Fruit fly (Drosophila melanogaster) whole organism, embryonic: ENCODE measurements around the gene Tasp1.

ENCODE experiments used
- CG10366 ChIP-seq: fragments of 200-800 bp; sonication (Bioruptor generic); IDR thresholded peaks from 2 replicates; pipeline ENCODE4 v1.3.6; 2022; ENCODE audit warnings: missing biosample characterization, missing genetic modification characterization
- CG10462 ChIP-seq: fragments of 200-800 bp; sonication (Bioruptor generic); optimal IDR thresholded peaks from 2 replicates; lab custom pipeline; 2016; ENCODE audit warnings: missing biosample characterization, missing genetic modification characterization
- CG10565 ChIP-seq: fragments of 200-800 bp; sonication (Bioruptor generic); optimal IDR thresholded peaks from 3 replicates; lab custom pipeline; 2016; ENCODE audit warnings: missing biosample characterization, mild to moderate bottlenecking, missing genetic modification characterization
- CG11695 ChIP-seq: fragments of 200-800 bp; sonication (Bioruptor generic); IDR thresholded peaks from 3 replicates; pipeline ENCODE4 v1.3.6; 2022; ENCODE audit warnings: missing biosample characterization, missing genetic modification characterization
- CG13775 ChIP-seq: fragments of 200-800 bp; sonication (Bioruptor generic); optimal IDR thresholded peaks from 3 replicates; lab custom pipeline; 2017; ENCODE audit warnings: missing biosample characterization, mild to moderate bottlenecking, missing genetic modification characterization
- CG14050 ChIP-seq: fragments of 200-800 bp; sonication (Bioruptor generic); IDR thresholded peaks from 3 replicates; pipeline ENCODE4 v1.3.6; 2022; ENCODE audit warnings: missing biosample characterization, missing genetic modification characterization
- CG16813 ChIP-seq: fragments of 200-800 bp; sonication (Bioruptor generic); IDR thresholded peaks from 3 replicates; pipeline ENCODE4 v1.3.6; 2022; ENCODE audit warnings: missing biosample characterization, missing genetic modification characterization; ENCODE audit not compliant: partially characterized antibody
- CG17186 ChIP-seq: fragments of 200-800 bp; sonication (Bioruptor generic); optimal IDR thresholded peaks from 3 replicates; lab custom pipeline; 2017; ENCODE audit warnings: missing biosample characterization, missing genetic modification reagents, missing genetic modification characterization
- CG17802 ChIP-seq: fragments of 200-800 bp; sonication (Bioruptor generic); optimal IDR thresholded peaks from 2 replicates; lab custom pipeline; 2018; ENCODE audit warnings: missing biosample characterization, mild to moderate bottlenecking, missing genetic modification characterization, moderate library complexity
- CG2199 ChIP-seq: fragments of 200-800 bp; sonication (Bioruptor generic); IDR thresholded peaks from 3 replicates; pipeline ENCODE4 v1.3.6; 2022; ENCODE audit warnings: missing biosample characterization, missing genetic modification characterization
- CG2875 ChIP-seq: fragments of 200-800 bp; sonication (Bioruptor generic); optimal IDR thresholded peaks from 2 replicates; lab custom pipeline; 2017; ENCODE audit warnings: missing biosample characterization, mild to moderate bottlenecking, missing genetic modification characterization, missing genetic modification reagents
- CG30020 ChIP-seq: fragments of 200-800 bp; optimal IDR thresholded peaks from 2 replicates; lab custom pipeline; 2019; ENCODE audit warnings: missing biosample characterization, mild to moderate bottlenecking, missing genetic modification characterization, moderate library complexity
- CG30403 ChIP-seq: fragments of 200-800 bp; sonication (Bioruptor generic); optimal IDR thresholded peaks from 3 replicates; lab custom pipeline; 2016; ENCODE audit warnings: missing biosample characterization, missing genetic modification characterization
- CG32532 ChIP-seq: fragments of 200-800 bp; sonication (Bioruptor generic); IDR thresholded peaks from 2 replicates; pipeline ENCODE4 v1.3.6; 2022; ENCODE audit warnings: missing biosample characterization, missing genetic modification characterization
- CG32767 ChIP-seq: fragments of 200-800 bp; sonication (Bioruptor generic); IDR thresholded peaks from 2 replicates; pipeline ENCODE4 v1.3.6; 2022; ENCODE audit warnings: missing biosample characterization, missing genetic modification characterization
- CG42726 ChIP-seq: fragments of 200-800 bp; sonication (Bioruptor generic); IDR thresholded peaks from 2 replicates; pipeline ENCODE4 v1.3.6; 2022; ENCODE audit warnings: missing biosample characterization, missing genetic modification characterization; ENCODE audit not compliant: partially characterized antibody
- CG4424 ChIP-seq: fragments of 200-800 bp; sonication (Bioruptor generic); optimal IDR thresholded peaks from 3 replicates; lab custom pipeline; 2016; ENCODE audit warnings: missing biosample characterization, missing genetic modification characterization
- CG5180 ChIP-seq: fragments of 200-800 bp; sonication (Bioruptor generic); optimal IDR thresholded peaks from 3 replicates; lab custom pipeline; 2017; ENCODE audit warnings: missing biosample characterization, missing genetic modification characterization, mild to moderate bottlenecking, moderate library complexity, missing genetic modification reagents
- CG5953 ChIP-seq: fragments of 200-800 bp; sonication (Bioruptor generic); IDR thresholded peaks from 2 replicates; pipeline ENCODE4 v1.3.6; 2022; ENCODE audit warnings: missing biosample characterization, missing genetic modification characterization
- CG8388 ChIP-seq: fragments of 200-800 bp; sonication (Bioruptor generic); optimal IDR thresholded peaks from 2 replicates; lab custom pipeline; 2019; ENCODE audit warnings: missing biosample characterization, mild to moderate bottlenecking, missing genetic modification characterization, moderate library complexity
- CG9817 ChIP-seq: fragments of 200-800 bp; sonication (Bioruptor generic); optimal IDR thresholded peaks from 2 replicates; lab custom pipeline; 2018; ENCODE audit warnings: missing biosample characterization, mild to moderate bottlenecking, missing genetic modification characterization, moderate library complexity
- CkIIα-i1 ChIP-seq: fragments of 200-800 bp; sonication (Bioruptor generic); IDR thresholded peaks from 2 replicates; pipeline ENCODE4 v1.3.6; 2022; ENCODE audit warnings: missing biosample characterization, missing genetic modification characterization
- CoRest ChIP-seq: fragments of 200-800 bp; sonication (Bioruptor generic); optimal IDR thresholded peaks from 3 replicates; lab custom pipeline; 2018; ENCODE audit warnings: missing biosample characterization, mild to moderate bottlenecking, missing genetic modification characterization, moderate library complexity
- D19A ChIP-seq: fragments of 200-800 bp; optimal IDR thresholded peaks from 3 replicates; lab custom pipeline; 2019; ENCODE audit warnings: missing biosample characterization, mild to moderate bottlenecking, missing genetic modification characterization, moderate library complexity
- Dek ChIP-seq: fragments of 200-800 bp; sonication (Bioruptor generic); optimal IDR thresholded peaks from 3 replicates; lab custom pipeline; 2019; ENCODE audit warnings: missing biosample characterization, mild to moderate bottlenecking, missing genetic modification characterization, moderate library complexity
- Doc3 ChIP-seq: fragments of 200-800 bp; sonication (Bioruptor generic); IDR thresholded peaks from 3 replicates; pipeline ENCODE4 v1.3.6; 2022; ENCODE audit warnings: missing biosample characterization, missing genetic modification characterization; ENCODE audit not compliant: partially characterized antibody
- ERR ChIP-seq: fragments of 200-800 bp; sonication (Bioruptor generic); optimal IDR thresholded peaks from 2 replicates; lab custom pipeline; 2016; ENCODE audit warnings: missing biosample characterization, missing genetic modification characterization
- Lhr ChIP-seq: fragments of 200-800 bp; sonication (Bioruptor generic); optimal IDR thresholded peaks from 3 replicates; lab custom pipeline; 2017; ENCODE audit warnings: mild to moderate bottlenecking, missing biosample characterization, missing genetic modification reagents, missing genetic modification characterization
- Meics ChIP-seq: fragments of 200-800 bp; sonication (Bioruptor generic); optimal IDR thresholded peaks from 2 replicates; lab custom pipeline; 2017; ENCODE audit warnings: missing biosample characterization, mild to moderate bottlenecking, missing genetic modification characterization
- Poxn ChIP-seq: fragments of 200-800 bp; sonication (Bioruptor generic); IDR thresholded peaks from 2 replicates; pipeline ENCODE4 v1.3.6; 2022; ENCODE audit warnings: missing biosample characterization, missing genetic modification characterization
- Rx ChIP-seq: fragments of 200-800 bp; sonication (Bioruptor generic); IDR thresholded peaks from 2 replicates; pipeline ENCODE4 v1.3.6; 2022; ENCODE audit warnings: missing biosample characterization, missing genetic modification characterization
- Six4 ChIP-seq: fragments of 200-800 bp; sonication (Bioruptor generic); optimal IDR thresholded peaks from 2 replicates; lab custom pipeline; 2016; ENCODE audit warnings: missing biosample characterization, missing genetic modification characterization
- al ChIP-seq: fragments of 200-800 bp; sonication (Bioruptor generic); IDR thresholded peaks from 2 replicates; pipeline ENCODE4 v1.3.6; 2022; ENCODE audit warnings: missing biosample characterization, missing genetic modification characterization
- ap ChIP-seq: fragments of 200-800 bp; sonication (Bioruptor generic); IDR thresholded peaks from 2 replicates; pipeline ENCODE4 v1.3.6; 2022; ENCODE audit warnings: missing biosample characterization, missing genetic modification characterization
- az2 ChIP-seq: fragments of 200-800 bp; sonication (Bioruptor generic); optimal IDR thresholded peaks from 3 replicates; lab custom pipeline; 2016; ENCODE audit warnings: missing biosample characterization, missing genetic modification characterization
- bowl ChIP-seq: fragments of 200-800 bp; sonication (Bioruptor generic); IDR thresholded peaks from 2 replicates; pipeline ENCODE4 v1.3.6; 2022; ENCODE audit warnings: missing biosample characterization, missing genetic modification characterization
- chn ChIP-seq: fragments of 200-800 bp; sonication (Bioruptor generic); optimal IDR thresholded peaks from 2 replicates; lab custom pipeline; 2016; ENCODE audit warnings: missing biosample characterization, missing genetic modification characterization
- emc ChIP-seq: fragments of 200-800 bp; sonication (Bioruptor generic); optimal IDR thresholded peaks from 2 replicates; lab custom pipeline; 2016; ENCODE audit warnings: missing biosample characterization, missing genetic modification characterization
- fd96Cb ChIP-seq: fragments of 200-800 bp; sonication (Bioruptor generic); optimal IDR thresholded peaks from 2 replicates; lab custom pipeline; 2018; ENCODE audit warnings: missing biosample characterization, mild to moderate bottlenecking, missing genetic modification characterization, moderate library complexity
- hbn ChIP-seq: fragments of 200-800 bp; sonication (Bioruptor generic); IDR thresholded peaks from 2 replicates; pipeline ENCODE4 v1.3.6; 2022; ENCODE audit warnings: missing biosample characterization, missing genetic modification characterization; ENCODE audit not compliant: partially characterized antibody
- lab ChIP-seq: fragments of 200-800 bp; sonication (Bioruptor generic); optimal IDR thresholded peaks from 3 replicates; lab custom pipeline; 2017; ENCODE audit warnings: missing biosample characterization, missing genetic modification characterization, mild to moderate bottlenecking, moderate library complexity, missing genetic modification reagents
- oc ChIP-seq: fragments of 200-800 bp; sonication (Bioruptor generic); optimal IDR thresholded peaks from 2 replicates; lab custom pipeline; 2018; ENCODE audit warnings: missing biosample characterization, mild to moderate bottlenecking, missing genetic modification characterization, moderate library complexity
- onecut ChIP-seq: fragments of 200-800 bp; sonication (Bioruptor generic); IDR thresholded peaks from 2 replicates; pipeline ENCODE4 v1.3.6; 2022; ENCODE audit warnings: missing biosample characterization, missing genetic modification characterization
- rib ChIP-seq: fragments of 200-800 bp; sonication (Bioruptor generic); IDR thresholded peaks from 2 replicates; pipeline ENCODE4 v1.3.6; 2022; ENCODE audit warnings: missing biosample characterization, missing genetic modification characterization
- scrt ChIP-seq: fragments of 200-800 bp; sonication (Bioruptor generic); optimal IDR thresholded peaks from 2 replicates; lab custom pipeline; 2018; ENCODE audit warnings: missing biosample characterization, mild to moderate bottlenecking, missing genetic modification characterization, moderate library complexity
- sob ChIP-seq: fragments of 200-800 bp; sonication (Bioruptor generic); IDR thresholded peaks from 2 replicates; pipeline ENCODE4 v1.3.6; 2022; ENCODE audit warnings: missing biosample characterization, missing genetic modification characterization
- tgo ChIP-seq: fragments of 200-800 bp; sonication (Bioruptor generic); IDR thresholded peaks from 3 replicates; pipeline ENCODE4 v1.3.6; 2022; ENCODE audit warnings: missing biosample characterization, missing genetic modification characterization
- tx ChIP-seq: fragments of 200-800 bp; sonication (Bioruptor generic); optimal IDR thresholded peaks from 2 replicates; lab custom pipeline; 2016; ENCODE audit warnings: missing biosample characterization, missing genetic modification characterization
- vnd ChIP-seq: fragments of 200-800 bp; sonication (Bioruptor generic); IDR thresholded peaks from 3 replicates; pipeline ENCODE4 v1.3.6; 2022; ENCODE audit warnings: missing biosample characterization, missing genetic modification characterization; ENCODE audit not compliant: partially characterized antibody
- zf30C ChIP-seq: fragments of 200-800 bp; sonication (Bioruptor generic); optimal IDR thresholded peaks from 3 replicates; lab custom pipeline; 2018; ENCODE audit warnings: missing biosample characterization, mild to moderate bottlenecking, missing genetic modification characterization

Tasp1 gene

DNA sequence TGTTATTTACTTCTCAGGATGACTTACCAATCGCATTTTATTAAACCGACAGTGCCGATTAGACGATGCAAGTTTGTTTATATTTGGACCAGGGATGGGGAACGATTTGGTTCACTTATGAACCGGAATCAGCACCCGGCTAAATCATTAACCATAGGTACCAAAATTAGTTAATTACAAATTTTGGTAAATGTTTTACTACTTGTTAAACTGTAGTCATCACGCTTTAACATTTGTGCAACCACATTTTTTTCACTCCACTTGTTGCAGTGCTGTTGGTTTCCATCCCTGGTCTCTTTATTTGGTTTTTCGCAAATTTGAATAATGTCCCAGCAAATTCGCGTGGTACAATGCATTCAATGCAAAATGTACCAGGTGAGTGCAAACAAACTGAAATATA, 18.2 kb upstream of the Tasp1 start, which contains the start of the genes IntS9 and CG43295 (continued):
- TF ChIP-seq ERR (GFP tag; lab: Kevin White, UChicago) (peak; percentile 71), scrt (peak; percentile 93), rib (GFP tag; lab: Robert Waterston, UW) (peak; percentile 40; the same call in 1 of the 2 replicates), sob (GFP tag; lab: Robert Waterston, UW) (peak; percentile 78), CG2199 (peak; percentile 74; the same call in 2 of the 3 replicates), CG42726 (GFP tag; lab: Robert Waterston, UW) (no peak), onecut (GFP tag; lab: Robert Waterston, UW) (peak; percentile 47), Doc3 (GFP tag; lab: Robert Waterston, UW) (no peak; the same call in 2 of the 3 replicates), CG11695 (GFP tag; lab: Robert Waterston, UW) (peak; percentile 77), CG10462 (GFP tag; lab: Kevin White, UChicago) (peak; percentile 75), Lhr (GFP tag; lab: Kevin White, UChicago) (peak; percentile 48), Rx (peak; percentile 82), CG30020 (tag; lab: Kevin White, UChicago) (peak; percentile 52), Poxn (GFP tag; lab: Robert Waterston, UW) (0 out of 2 replicates have a peak, but pooled peaks have one; percentile 8), az2 (GFP tag; lab: Kevin White, UChicago) (peak; percentile 89), CG9817 (tag; lab: Kevin White, UChicago) (peak; percentile 65), al (GFP tag; lab: Robert Waterston, UW) (peak; percentile 80), CG10366 (GFP tag; lab: Robert Waterston, UW) (peak; percentile 79), emc (peak; percentile 53), CG30403 (GFP tag; lab: Kevin White, UChicago) (peak; percentile 90), CG5953 (GFP tag; lab: Robert Waterston, UW) (peak; percentile 72), hbn (GFP tag; lab: Robert Waterston, UW) (no peak), CG14050 (GFP tag; lab: Robert Waterston, UW) (peak; percentile 79), CG8388 (GFP tag; lab: Kevin White, UChicago) (peak; percentile 79), fd96Cb (tag; lab: Kevin White, UChicago) (peak; percentile 75), chn (GFP tag; lab: Kevin White, UChicago) (peak; percentile 90), Six4 (peak; percentile 82), CG17186 (GFP tag; lab: Kevin White, UChicago) (peak; percentile 54), Dek (tag; lab: Kevin White, UChicago) (peak; percentile 34), ap (GFP tag; lab: Robert Waterston, UW) (peak; percentile 79), CG17802 (tag; lab: Kevin White, UChicago) (peak; percentile 64), oc (no peak), tx (GFP tag; lab: Kevin White, UChicago) (peak; percentile 77), CoRest (tag; lab: Kevin White, UChicago) (no peak), lab (GFP tag; lab: Kevin White, UChicago) (no peak), CG16813 (GFP tag; lab: Robert Waterston, UW) (no peak), zf30C (no peak), bowl (GFP tag; lab: Robert Waterston, UW) (peak; percentile 36; the same call in 1 of the 2 replicates), CG10565 (GFP tag; lab: Kevin White, UChicago) (peak; percentile 31), CG5180 (GFP tag; lab: Kevin White, UChicago) (no peak), CG2875 (GFP tag; lab: Kevin White, UChicago) (peak; percentile 73), CG4424 (GFP tag; lab: Kevin White, UChicago) (peak; percentile 87), CG32532 (peak; percentile 86), CG13775 (GFP tag; lab: Kevin White, UChicago) (peak; percentile 84), tgo (GFP tag; lab: Robert Waterston, UW) (peak; percentile 80), CkIIα-i1 (GFP tag; lab: Robert Waterston, UW) (0 out of 2 replicates have a peak, but pooled peaks have one; percentile 25), Meics (GFP tag; lab: Kevin White, UChicago) (peak; percentile 69), CG32767 (GFP tag; lab: Robert Waterston, UW) (peak; percentile 81), D19A (tag; lab: Kevin White, UChicago) (no peak), vnd (no peak)
